Worm (Caenorhabditis elegans) whole organism, L2 larva: Measurements from ENCODE around the gene M01F1.9.

Experiments used
- C34F6.9 ChIP-seq: fragments of 150-350 bp; optimal IDR thresholded peaks from 2 replicates; lab custom pipeline; 2014; ENCODE audit warnings: missing biosample characterization, missing genetic modification characterization
- F13H6.1 ChIP-seq: sonication (generic microtip); optimal IDR thresholded peaks from 2 replicates; lab custom pipeline; 2016; ENCODE audit warnings: missing genetic modification characterization, missing compliant biosample characterization
- R02D3.7 ChIP-seq: fragments of 150-350 bp; optimal IDR thresholded peaks from 2 replicates; lab custom pipeline; 2014; ENCODE audit warnings: missing biosample characterization, missing genetic modification characterization
- Y55F3AM.14 ChIP-seq: fragments of 200-800 bp; sonication (Bioruptor generic); optimal IDR thresholded peaks from 2 replicates; lab custom pipeline; 2018; ENCODE audit warnings: mild to moderate bottlenecking, missing genetic modification characterization, missing compliant biosample characterization
- ZK546.5 ChIP-seq: sonication (generic microtip); optimal IDR thresholded peaks from 2 replicates; lab custom pipeline; 2017; ENCODE audit warnings: missing biosample characterization, missing genetic modification characterization
- alr-1 ChIP-seq: fragments of 150-350 bp; optimal IDR thresholded peaks from 2 replicates; lab custom pipeline; 2014; ENCODE audit warnings: missing biosample characterization, missing genetic modification characterization
- aly-2 ChIP-seq: fragments of 150-350 bp; optimal IDR thresholded peaks from 2 replicates; lab custom pipeline; 2014; ENCODE audit warnings: missing biosample characterization, missing genetic modification characterization
- ama-1 ChIP-seq: fragments of 150-350 bp; optimal IDR thresholded peaks from 2 replicates; lab custom pipeline; 2018; ENCODE audit warnings: inconsistent platforms
- blmp-1 ChIP-seq: sonication (generic microtip); optimal IDR thresholded peaks from 2 replicates; lab custom pipeline; 2017; ENCODE audit warnings: missing genetic modification characterization, mild to moderate bottlenecking, missing compliant biosample characterization, antibody characterized with exemption, moderate library complexity; ENCODE audit not compliant: insufficient read depth
- ceh-16 ChIP-seq: fragments of 150-350 bp; optimal IDR thresholded peaks from 2 replicates; lab custom pipeline; 2014; ENCODE audit warnings: missing biosample characterization, missing genetic modification characterization
- ceh-82 ChIP-seq: fragments of 150-350 bp; optimal IDR thresholded peaks from 2 replicates; lab custom pipeline; 2014; ENCODE audit warnings: missing biosample characterization, missing genetic modification characterization
- crh-2 ChIP-seq: sonication (generic microtip); optimal IDR thresholded peaks from 2 replicates; lab custom pipeline; 2017; ENCODE audit warnings: missing biosample characterization, missing genetic modification characterization
- dmd-4 ChIP-seq: sonication (generic microtip); optimal IDR thresholded peaks from 2 replicates; lab custom pipeline; 2017; ENCODE audit warnings: missing biosample characterization, missing genetic modification characterization
- egl-27 ChIP-seq: sonication (generic microtip); optimal IDR thresholded peaks from 3 replicates; lab custom pipeline; 2017; ENCODE audit warnings: missing biosample characterization, missing genetic modification reagents, missing genetic modification characterization
- elt-1 ChIP-seq: fragments of 150-350 bp; optimal IDR thresholded peaks from 2 replicates; lab custom pipeline; 2014; ENCODE audit warnings: missing biosample characterization, missing genetic modification characterization
- elt-3 ChIP-seq: sonication (generic microtip); optimal IDR thresholded peaks from 2 replicates; lab custom pipeline; 2017; ENCODE audit warnings: missing biosample characterization, missing genetic modification characterization
- fos-1 ChIP-seq: fragments of 150-350 bp; optimal IDR thresholded peaks from 2 replicates; lab custom pipeline; 2014; ENCODE audit warnings: missing biosample characterization, missing genetic modification characterization
- gmeb-1 ChIP-seq: fragments of 150-350 bp; optimal IDR thresholded peaks from 2 replicates; lab custom pipeline; 2014; ENCODE audit warnings: missing biosample characterization, missing genetic modification characterization
- lin-11 ChIP-seq: fragments of 150-350 bp; sonication (generic microtip); optimal IDR thresholded peaks from 2 replicates; lab custom pipeline; 2014; ENCODE audit warnings: missing biosample characterization, missing genetic modification characterization, inconsistent platforms, mixed read lengths
- lin-13 ChIP-seq: fragments of 150-350 bp; optimal IDR thresholded peaks from 2 replicates; lab custom pipeline; 2014; ENCODE audit warnings: missing biosample characterization, missing genetic modification reagents, missing genetic modification characterization
- lin-39 ChIP-seq: fragments of 150-350 bp; optimal IDR thresholded peaks from 2 replicates; lab custom pipeline; 2014; ENCODE audit warnings: missing biosample characterization, missing genetic modification reagents, missing genetic modification characterization
- lsy-2 ChIP-seq, 2 experiments: fragments of 150-350 bp in 1 of 2; sonication (generic microtip) in 1 of 2; optimal IDR thresholded peaks; 2 replicates each; lab custom pipeline; 2014 to 2017; ENCODE audit warnings: missing biosample characterization in 2 of 2, missing genetic modification characterization in 2 of 2
- mab-5 ChIP-seq: fragments of 150-350 bp; optimal IDR thresholded peaks from 2 replicates; lab custom pipeline; 2014; ENCODE audit warnings: missing biosample characterization, missing genetic modification characterization
- mbf-1 ChIP-seq: sonication (generic microtip); optimal IDR thresholded peaks from 2 replicates; lab custom pipeline; 2017; ENCODE audit warnings: missing biosample characterization, missing genetic modification characterization
- mdl-1 ChIP-seq, 2 experiments: fragments of 150-350 bp in 1 of 2; sonication (generic microtip) in 1 of 2; optimal IDR thresholded peaks; 2 replicates each; lab custom pipeline; 2017; ENCODE audit warnings: missing biosample characterization in 2 of 2, missing genetic modification characterization in 2 of 2
- nhr-10 ChIP-seq: sonication (generic microtip); optimal IDR thresholded peaks from 2 replicates; lab custom pipeline; 2017; ENCODE audit warnings: missing biosample characterization, missing genetic modification characterization
- nhr-11 ChIP-seq: fragments of 150-350 bp; optimal IDR thresholded peaks from 2 replicates; lab custom pipeline; 2014; ENCODE audit warnings: missing biosample characterization, missing genetic modification characterization
- nhr-12 ChIP-seq: fragments of 150-350 bp; optimal IDR thresholded peaks from 2 replicates; lab custom pipeline; 2014; ENCODE audit warnings: missing biosample characterization, missing genetic modification characterization
- nhr-129 ChIP-seq: fragments of 150-350 bp; optimal IDR thresholded peaks from 2 replicates; lab custom pipeline; 2014; ENCODE audit warnings: missing biosample characterization, missing genetic modification characterization
- nhr-21 ChIP-seq: fragments of 150-350 bp; optimal IDR thresholded peaks from 2 replicates; lab custom pipeline; 2014; ENCODE audit warnings: missing biosample characterization, missing genetic modification characterization
- nhr-23 ChIP-seq: fragments of 150-350 bp; optimal IDR thresholded peaks from 2 replicates; lab custom pipeline; 2014; ENCODE audit warnings: missing biosample characterization, missing genetic modification reagents, missing genetic modification characterization
- nhr-237 ChIP-seq: fragments of 150-350 bp; optimal IDR thresholded peaks from 2 replicates; lab custom pipeline; 2014; ENCODE audit warnings: missing biosample characterization, missing genetic modification characterization
- nhr-25 ChIP-seq: fragments of 150-350 bp; sonication (generic microtip); optimal IDR thresholded peaks from 3 replicates; lab custom pipeline; 2014; ENCODE audit warnings: missing biosample characterization, missing genetic modification characterization
- nhr-6 ChIP-seq: fragments of 150-350 bp; optimal IDR thresholded peaks from 2 replicates; lab custom pipeline; 2014; ENCODE audit warnings: missing biosample characterization, missing genetic modification characterization
- nhr-77 ChIP-seq: fragments of 150-350 bp; optimal IDR thresholded peaks from 2 replicates; lab custom pipeline; 2014; ENCODE audit warnings: missing biosample characterization, missing genetic modification characterization
- peb-1 ChIP-seq: fragments of 150-350 bp; optimal IDR thresholded peaks from 2 replicates; lab custom pipeline; 2014; ENCODE audit warnings: missing biosample characterization, missing genetic modification characterization
- sem-4 ChIP-seq: fragments of 150-350 bp; optimal IDR thresholded peaks from 2 replicates; lab custom pipeline; 2014; ENCODE audit warnings: missing biosample characterization, missing genetic modification reagents, missing genetic modification characterization
- skn-1 ChIP-seq: sonication (generic microtip); optimal IDR thresholded peaks from 2 replicates; lab custom pipeline; 2017; ENCODE audit warnings: missing biosample characterization, missing genetic modification characterization
- sma-3 ChIP-seq: sonication (generic microtip); optimal IDR thresholded peaks from 2 replicates; lab custom pipeline; 2016; ENCODE audit warnings: missing genetic modification reagents, missing genetic modification characterization, missing compliant biosample characterization
- sma-9 ChIP-seq, 2 experiments: fragments of 150-350 bp in 1 of 2; sonication (generic microtip) in 1 of 2; optimal IDR thresholded peaks; 2 replicates each; lab custom pipeline; 2014 to 2016; ENCODE audit warnings: missing genetic modification characterization in 2 of 2, mild to moderate bottlenecking in 1 of 2, missing biosample characterization in 1 of 2, missing compliant biosample characterization in 1 of 2, missing genetic modification reagents in 1 of 2, moderate library complexity in 1 of 2
- snpc-4 ChIP-seq: fragments of 150-350 bp; optimal IDR thresholded peaks from 2 replicates; lab custom pipeline; 2014; ENCODE audit warnings: missing biosample characterization, missing genetic modification characterization
- unc-39 ChIP-seq: fragments of 150-350 bp; optimal IDR thresholded peaks from 2 replicates; lab custom pipeline; 2014; ENCODE audit warnings: missing biosample characterization, missing genetic modification characterization
- unc-55 ChIP-seq: fragments of 150-350 bp; sonication (generic microtip); optimal IDR thresholded peaks from 3 replicates; lab custom pipeline; 2014; ENCODE audit warnings: missing biosample characterization, missing genetic modification reagents, missing genetic modification characterization
- unc-62 ChIP-seq: fragments of 150-350 bp; optimal IDR thresholded peaks from 2 replicates; lab custom pipeline; 2014; ENCODE audit warnings: missing biosample characterization, missing genetic modification reagents, missing genetic modification characterization
- zag-1 ChIP-seq: fragments of 150-350 bp; optimal IDR thresholded peaks from 2 replicates; lab custom pipeline; 2014; ENCODE audit warnings: missing biosample characterization, missing genetic modification characterization
- ztf-1 ChIP-seq: fragments of 200-800 bp; sonication (Bioruptor generic); conservative IDR thresholded peaks from 2 replicates; pipeline ENCODE4 v1.3.6; 2022; ENCODE audit warnings: missing genetic modification characterization, missing compliant biosample characterization
- ztf-11 ChIP-seq: sonication (generic microtip); optimal IDR thresholded peaks from 2 replicates; lab custom pipeline; 2017; ENCODE audit warnings: missing biosample characterization, missing genetic modification characterization
- ztf-4 ChIP-seq: fragments of 150-350 bp; optimal IDR thresholded peaks from 2 replicates; lab custom pipeline; 2014; ENCODE audit warnings: missing biosample characterization, missing genetic modification characterization

Gene M01F1.9

ce11 chrIII:3537401-3537800 lies 38.5 kb upstream of the M01F1.9 start, which contains the start of gene cfap-20:
TSS of gene cfap-20 (minus strand) at chrIII:3537501.
- TF ChIP-seq ztf-1 (no peak), nhr-129 (tag; lab: Kevin White, UChicago) (no peak), nhr-11 (tag; lab: Kevin White, UChicago) (no peak), unc-39 (tag; lab: Kevin White, UChicago) (no peak), nhr-237 (tag; lab: Kevin White, UChicago) (no peak), blmp-1 (tag; lab: Kevin White, UChicago) (no peak), aly-2 (tag; lab: Kevin White, UChicago) (no peak), snpc-4 (tag; lab: Kevin White, UChicago) (no peak), Y55F3AM.14 (GFP tag; lab: Kevin White, UChicago) (no peak), mbf-1 (tag; lab: Kevin White, UChicago) (no peak), nhr-12 (tag; lab: Kevin White, UChicago) (no peak)

ce11 chrIII:3534185-3534584 lies 35.3 kb upstream of the M01F1.9 start:
- TF ChIP-seq ama-1 (lab: Kevin White, UChicago) = no peak

ce11 chrIII:3532035-3532434 lies 33.2 kb upstream of the M01F1.9 start:
- TF ChIP-seq unc-39 (tag; lab: Kevin White, UChicago) (no peak), nhr-10 (tag; lab: Kevin White, UChicago) (no peak), zag-1 (tag; lab: Kevin White, UChicago) (peak; percentile 58), elt-3 (tag; lab: Kevin White, UChicago) (no peak), ama-1 (lab: Kevin White, UChicago) (no peak), nhr-77 (no peak), nhr-237 (tag; lab: Kevin White, UChicago) (no peak), Y55F3AM.14 (GFP tag; lab: Kevin White, UChicago) (no peak), ztf-11 (tag; lab: Kevin White, UChicago) (no peak), ZK546.5 (tag; lab: Kevin White, UChicago) (no peak), gmeb-1 (tag; lab: Kevin White, UChicago) (no peak), nhr-23 (no peak), ceh-82 (tag; lab: Kevin White, UChicago) (no peak), elt-1 (no peak), snpc-4 (tag; lab: Kevin White, UChicago) (no peak), F13H6.1 (tag; lab: Kevin White, UChicago) (peak; percentile 77), nhr-11 (tag; lab: Kevin White, UChicago) (no peak), C34F6.9 (tag; lab: Kevin White, UChicago) (peak; percentile 92), nhr-12 (tag; lab: Kevin White, UChicago) (no peak), sem-4 (tag; lab: Kevin White, UChicago) (no peak), lin-11 (tag; lab: Kevin White, UChicago) (peak; percentile 57), nhr-21 (peak; percentile 5), mab-5 (tag; lab: Kevin White, UChicago) (peak; percentile 18), lin-39 (tag; lab: Kevin White, UChicago) (no peak), nhr-129 (tag; lab: Kevin White, UChicago) (peak; percentile 91), sma-3 (GFP tag; lab: Kevin White, UChicago) (no peak), ztf-4 (tag; lab: Kevin White, UChicago) (no peak), dmd-4 (tag; lab: Kevin White, UChicago) (no peak), sma-9 (GFP tag; optimal IDR thresholded peaks at IDR 0.05; lab: Kevin White, UChicago) (peak; percentile 68), sma-9 (tag; optimal IDR thresholded peaks at IDR 0.05; lab: Kevin White, UChicago) (no peak), peb-1 (no peak), R02D3.7 (tag; lab: Kevin White, UChicago) (no peak), aly-2 (tag; lab: Kevin White, UChicago) (no peak), skn-1 (no peak), egl-27 (tag; lab: Kevin White, UChicago) (peak; percentile 62), fos-1 (tag; lab: Kevin White, UChicago) (peak; percentile 47), mbf-1 (tag; lab: Kevin White, UChicago) (no peak), crh-2 (peak; percentile 75), alr-1 (tag; lab: Kevin White, UChicago) (no peak), mdl-1 (tag; optimal IDR thresholded peaks at IDR 0.05; lab: Kevin White, UChicago) (peak in 1 of 2 experiments; percentile 11), unc-62 (GFP tag; lab: Kevin White, UChicago) (no peak), ztf-1 (no peak), lin-13 (GFP tag; lab: Kevin White, UChicago) (peak; percentile 45), blmp-1 (tag; lab: Kevin White, UChicago) (no peak), nhr-25 (no peak), ceh-16 (tag; lab: Kevin White, UChicago) (no peak), unc-55 (GFP tag; lab: Kevin White, UChicago) (peak; percentile 84), nhr-6 (peak; percentile 9), lsy-2 (tag; optimal IDR thresholded peaks at IDR 0.05; lab: Kevin White, UChicago) (peak; percentile 48 to 78)
